Worm (Caenorhabditis elegans): ENCODE results near the gene idpp-5.

The idpp-5 gene

DNA sequence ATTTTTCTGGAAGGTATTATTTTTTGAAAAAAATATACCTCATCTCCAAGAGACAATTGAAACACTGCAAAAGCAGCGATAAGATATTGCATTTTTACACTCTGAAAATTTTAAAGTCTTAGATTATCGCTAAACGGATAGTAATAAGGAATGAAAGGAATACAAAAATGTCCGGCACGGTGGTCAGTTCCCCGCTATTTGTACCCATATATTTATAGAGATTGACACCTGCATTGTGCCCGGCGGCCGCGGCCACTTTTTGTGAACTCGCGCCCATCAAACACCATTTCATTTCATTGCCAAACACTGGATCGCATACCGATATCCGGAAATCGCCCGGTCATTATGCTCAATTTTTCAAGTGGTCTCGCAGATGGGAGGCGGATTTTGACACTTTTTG is at the start of gene idpp-5:
TSS of gene idpp-5 (minus strand) at position 101 of the 400 bp plus-strand sequence.
- TF ChIP-seq unc-39 (tag; optimal IDR thresholded peaks at IDR 0.05) (no peak), nhr-28 (tag; optimal IDR thresholded peaks at IDR 0.05) (no peak), lsy-2 (tag; optimal IDR thresholded peaks at IDR 0.05) (no peak), zip-8 (tag; optimal IDR thresholded peaks at IDR 0.05) (no peak), pha-4 (tag; optimal IDR thresholded peaks at IDR 0.05) (no peak), drap-1 (GFP tag; optimal IDR thresholded peaks at IDR 0.05) (no peak), lin-32 (GFP tag; optimal IDR thresholded peaks at IDR 0.05) (no peak), nhr-12 (tag; optimal IDR thresholded peaks at IDR 0.05) (no peak), mab-5 (tag; optimal IDR thresholded peaks at IDR 0.05) (no peak)

DNA sequence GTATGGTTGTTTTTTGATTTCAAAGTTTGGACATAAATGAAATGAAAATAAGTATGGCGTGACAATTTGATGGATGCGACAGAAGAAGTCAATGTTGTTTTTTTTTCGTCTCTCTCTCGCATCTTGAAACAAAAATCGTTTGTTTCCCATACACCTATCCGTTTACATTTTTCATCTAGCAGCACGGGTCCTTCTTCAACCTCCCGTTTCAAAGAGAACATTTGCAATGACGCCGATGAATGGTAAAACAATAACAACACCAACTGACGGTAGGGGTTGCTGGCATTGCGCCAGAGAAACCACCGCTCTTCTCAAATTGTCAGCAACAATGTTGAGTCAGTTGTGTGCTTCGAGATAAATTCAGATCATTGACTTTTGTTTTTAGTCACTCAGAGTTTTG is 46.6 kb upstream of the idpp-5 start:
- TF ChIP-seq zip-8 (tag; optimal IDR thresholded peaks at IDR 0.05) (no peak), unc-120 (tag; optimal IDR thresholded peaks at IDR 0.05; ENCODE audit: poor library complexity, severe bottlenecking) (peak; percentile 16), lin-32 (GFP tag; optimal IDR thresholded peaks at IDR 0.05) (no peak), sptf-1 (tag; optimal IDR thresholded peaks at IDR 0.05) (no peak), mab-5 (tag; optimal IDR thresholded peaks at IDR 0.05) (no peak), ceh-83 (GFP tag; optimal IDR thresholded peaks at IDR 0.05) (no peak), hlh-1 (tag; optimal IDR thresholded peaks at IDR 0.05) (peak; percentile 93), ceh-39 (tag; optimal IDR thresholded peaks at IDR 0.05) (no peak)

DNA sequence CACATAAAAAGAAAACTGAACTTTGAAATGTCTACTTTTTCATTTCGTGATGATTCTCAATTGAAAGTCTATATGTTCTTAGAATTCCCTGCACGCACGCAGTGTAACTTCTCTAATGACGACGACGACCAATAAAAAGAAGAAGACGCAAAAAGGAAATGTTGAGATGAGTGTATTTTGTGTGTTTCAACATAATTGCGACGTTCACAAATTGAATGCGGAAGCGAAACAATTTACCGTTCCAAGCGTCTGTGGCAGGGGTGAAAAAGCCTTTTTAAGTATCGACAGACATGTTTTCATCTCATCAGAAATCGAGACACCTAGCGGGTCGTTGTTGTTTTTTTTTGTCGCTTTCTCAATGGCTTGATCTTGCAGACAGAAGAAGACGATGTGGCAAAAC is 46.1 kb upstream of the idpp-5 start:
- TF ChIP-seq sem-2 (GFP tag; optimal IDR thresholded peaks at IDR 0.05) (no peak), elt-1 (tag; optimal IDR thresholded peaks at IDR 0.05; ENCODE audit: borderline replicate concordance, insufficient read depth) (no peak), ces-1 (GFP tag; optimal IDR thresholded peaks at IDR 0.05) (no peak), drap-1 (GFP tag; optimal IDR thresholded peaks at IDR 0.05) (no peak), ham-2 (GFP tag; optimal IDR thresholded peaks at IDR 0.05) (no peak), ztf-11 (tag; optimal IDR thresholded peaks at IDR 0.05) (no peak)

DNA sequence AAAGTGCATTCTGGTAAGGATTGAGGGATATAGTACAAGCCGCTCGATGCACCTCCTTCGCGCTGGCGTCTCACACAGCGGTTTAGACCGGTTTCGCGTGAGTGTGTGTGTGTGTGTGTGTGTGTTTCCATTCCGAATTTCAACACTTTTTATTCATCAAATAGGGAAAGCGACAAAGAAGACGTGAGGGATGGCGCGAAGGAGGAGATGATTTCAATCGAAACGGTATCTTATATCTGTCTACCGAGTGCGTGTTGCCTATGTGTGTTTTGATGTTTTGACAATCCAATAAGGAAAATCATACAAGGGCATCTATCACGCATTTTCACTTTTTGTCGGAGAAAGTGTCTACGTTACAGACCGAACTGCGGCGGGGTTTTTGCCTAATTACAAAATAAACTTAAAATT is 45.1 kb upstream of the idpp-5 start:
- peak; percentile 7 for TF ChIP-seq unc-62 (GFP tag; optimal IDR thresholded peaks at IDR 0.05)
- TF ChIP-seq blmp-1 (tag; optimal IDR thresholded peaks at IDR 0.05), result peak; percentile 73
- TF ChIP-seq drap-1 (GFP tag; optimal IDR thresholded peaks at IDR 0.05), result no peak
- TF ChIP-seq unc-120 (tag; optimal IDR thresholded peaks at IDR 0.05; ENCODE audit: poor library complexity, severe bottlenecking), result no peak
- peak; percentile 16 for TF ChIP-seq ham-2 (GFP tag; optimal IDR thresholded peaks at IDR 0.05)
- peak; percentile 75 for TF ChIP-seq elt-1 (tag; optimal IDR thresholded peaks at IDR 0.05; ENCODE audit: borderline replicate concordance, insufficient read depth)

DNA sequence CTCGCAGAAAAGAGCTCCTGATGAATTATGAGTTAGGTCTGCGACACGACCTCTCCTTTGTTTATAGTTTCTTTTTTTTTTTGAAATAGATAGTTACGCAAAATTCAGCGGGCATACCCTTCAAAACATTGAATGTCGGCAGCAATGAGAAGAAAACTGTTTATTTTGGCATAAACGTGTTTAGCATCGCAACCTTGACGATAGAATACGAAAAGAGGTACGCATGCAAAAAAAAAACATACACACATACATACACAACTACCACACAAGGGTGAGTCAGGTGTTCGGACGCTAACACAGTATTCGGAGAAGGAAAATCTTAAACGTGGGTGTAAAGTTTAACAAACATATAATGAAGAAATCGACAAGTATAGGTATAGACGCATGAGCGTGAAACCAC is 43.0 kb upstream of the idpp-5 start:
- TF ChIP-seq elt-1 (tag; optimal IDR thresholded peaks at IDR 0.05; ENCODE audit: borderline replicate concordance, insufficient read depth), result no peak

DNA sequence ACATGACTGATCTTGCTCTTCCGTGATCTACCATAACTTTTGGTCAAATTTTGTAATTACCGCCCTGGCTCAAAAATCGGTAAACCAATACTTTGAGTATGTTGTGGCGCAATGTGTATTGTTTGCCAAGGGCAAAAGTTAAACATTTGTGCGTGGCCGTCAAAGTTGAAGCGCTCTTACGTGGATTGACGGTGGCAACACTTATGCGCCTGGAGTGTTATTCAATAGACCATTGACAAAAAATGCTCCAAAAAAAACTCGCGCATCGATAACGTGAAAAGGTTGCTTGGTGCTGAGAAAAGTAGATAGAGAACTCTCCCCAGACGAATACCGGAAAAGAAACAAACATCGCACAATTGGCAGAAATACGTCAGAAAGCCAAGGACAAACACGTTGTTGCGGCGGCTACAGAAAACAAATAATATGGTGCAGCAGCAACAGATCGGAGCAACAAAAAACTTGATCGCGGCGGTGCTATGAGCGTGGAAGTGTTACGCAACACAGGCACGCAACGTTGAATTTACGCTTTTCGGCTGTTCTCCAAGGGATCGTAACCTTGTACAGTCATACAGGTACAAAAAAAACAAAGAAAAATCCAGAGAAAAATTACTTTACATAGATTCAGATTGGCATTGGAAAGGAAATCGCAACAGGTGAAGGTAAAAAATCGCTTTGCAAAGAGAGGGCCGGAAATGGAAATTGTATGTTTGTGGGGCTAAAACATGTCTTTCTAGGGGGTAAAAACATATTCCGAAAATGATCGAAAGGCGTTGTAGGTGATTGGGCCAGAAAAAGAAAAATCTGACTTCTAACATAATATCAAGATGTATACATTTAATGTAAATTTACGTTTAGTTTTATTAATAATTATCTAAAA is 41.6 kb upstream of the idpp-5 start:
- no peak for TF ChIP-seq lin-32 (GFP tag; optimal IDR thresholded peaks at IDR 0.05)
- TF ChIP-seq tbx-8 (GFP tag; optimal IDR thresholded peaks at IDR 0.05), result no peak
- TF ChIP-seq drap-1 (GFP tag; optimal IDR thresholded peaks at IDR 0.05), result no peak
- peak; percentile 66 for TF ChIP-seq zip-8 (tag; optimal IDR thresholded peaks at IDR 0.05)
- TF ChIP-seq pha-4 (tag; optimal IDR thresholded peaks at IDR 0.05), result no peak

DNA sequence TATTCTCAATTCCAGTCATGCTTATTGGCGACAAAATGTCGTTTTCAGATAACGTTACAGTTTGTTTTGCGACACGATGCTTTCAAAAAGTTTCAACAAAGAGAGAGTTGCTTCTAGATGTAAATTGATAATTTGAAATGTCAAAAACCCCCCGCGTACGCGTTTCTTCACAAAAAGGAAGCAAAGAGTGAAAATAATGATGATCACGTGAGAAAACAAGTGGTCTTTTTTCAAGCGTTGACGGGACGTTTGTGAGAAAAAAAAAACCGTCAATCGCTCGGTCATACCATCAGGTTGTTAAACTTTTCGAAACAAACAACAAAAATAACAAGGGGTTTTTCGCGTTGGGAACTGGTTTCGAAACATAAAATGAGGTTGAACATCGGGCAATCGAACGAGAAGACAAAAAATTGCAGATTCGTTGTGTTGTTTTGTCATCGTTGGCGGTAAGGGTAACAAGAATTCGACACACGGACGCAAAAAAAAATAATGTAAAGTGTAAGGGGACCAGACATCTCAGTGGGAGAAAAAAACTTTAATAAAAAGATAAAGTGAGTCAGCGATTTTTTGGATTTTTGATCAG is 39.5 kb upstream of the idpp-5 start:
- TF ChIP-seq bed-3 (GFP tag; optimal IDR thresholded peaks at IDR 0.05) (no peak), lsy-2 (tag; optimal IDR thresholded peaks at IDR 0.05) (no peak), zip-8 (tag; optimal IDR thresholded peaks at IDR 0.05) (no peak), blmp-1 (tag; optimal IDR thresholded peaks at IDR 0.05) (no peak), elt-3 (tag; optimal IDR thresholded peaks at IDR 0.05) (no peak), lin-32 (GFP tag; optimal IDR thresholded peaks at IDR 0.05) (no peak), mls-2 (tag; optimal IDR thresholded peaks at IDR 0.05) (no peak)

Measured in whole organism, mixed stage, embryonic.